Worm (Caenorhabditis elegans) whole organism, L4/young adult: ENCODE measurements around the gene Y57G11A.4.

ENCODE experiments used
- W03F9.2 ChIP-seq: fragments of 150-350 bp; optimal IDR thresholded peaks from 2 replicates; lab custom pipeline; 2014; ENCODE audit warnings: missing biosample characterization, missing genetic modification characterization
- dao-5 ChIP-seq: sonication (generic microtip); optimal IDR thresholded peaks from 2 replicates; lab custom pipeline; 2016; ENCODE audit warnings: missing genotype, missing genetic modification characterization, moderate library complexity, missing compliant biosample characterization

ce11 chrIV:14464065-14464567 lies 18.0 kb upstream of the Y57G11A.4 start, which contains the start of gene dld-1:
- TF ChIP-seq W03F9.2 (peak; percentile 85), dao-5 (tag; lab: Kevin White, UChicago) (no peak)
